Fruit fly (Drosophila melanogaster): ENCODE results near the gene CG32069.

The CG32069 gene

dm6 chr3L:11093046-11093520, 30.7 kb upstream of the CG32069 start, which contains the start of gene JIL-1 (continued):
- TF ChIP-seq CG6791 (GFP tag; IDR thresholded peaks at IDR 0.05; ENCODE audit: partially characterized antibody) (peak; percentile 91), pho (GFP tag; optimal IDR thresholded peaks at IDR 0.05) (peak; percentile 55), HmgD (GFP tag; optimal IDR thresholded peaks at IDR 0.05) (no peak), CG33557 (GFP tag; optimal IDR thresholded peaks at IDR 0.05) (peak; percentile 28), HLH4C (GFP tag; IDR thresholded peaks at IDR 0.05; ENCODE audit: partially characterized antibody) (peak; percentile 82), Max (GFP tag; optimal IDR thresholded peaks at IDR 0.05) (peak; percentile 67), fd3F (GFP tag; optimal IDR thresholded peaks at IDR 0.05) (peak; percentile 34), pzg (GFP tag; optimal IDR thresholded peaks at IDR 0.05) (peak; percentile 79), Oaz (GFP tag; IDR thresholded peaks at IDR 0.05) (no peak), Sox100B (GFP tag; optimal IDR thresholded peaks at IDR 0.05) (peak; percentile 29), CG4282 (GFP tag; optimal IDR thresholded peaks at IDR 0.05) (peak; percentile 34), CG4730 (GFP tag; IDR thresholded peaks at IDR 0.05) (peak; percentile 50), bab2 (GFP tag; optimal IDR thresholded peaks at IDR 0.05) (peak; percentile 48), Atf-2 (GFP tag; optimal IDR thresholded peaks at IDR 0.05) (no peak), CG3407 (GFP tag; optimal IDR thresholded peaks at IDR 0.05) (peak; percentile 46), CkIIα-i1 (GFP tag; IDR thresholded peaks at IDR 0.05) (no peak), CG18262 (tag; optimal IDR thresholded peaks at IDR 0.05) (peak; percentile 43), dysf (GFP tag; IDR thresholded peaks at IDR 0.05) (peak; percentile 75), pita (GFP tag; optimal IDR thresholded peaks at IDR 0.05) (no peak), mld (GFP tag; IDR thresholded peaks at IDR 0.05; ENCODE audit: partially characterized antibody) (peak; percentile 79), H15 (GFP tag; IDR thresholded peaks at IDR 0.05) (peak; percentile 24; the same call in 1 of the 3 replicates), ranshi (GFP tag; IDR thresholded peaks at IDR 0.05) (peak; percentile 63), exex (tag; optimal IDR thresholded peaks at IDR 0.05) (no peak), E2f2 (GFP tag; IDR thresholded peaks at IDR 0.05) (peak; percentile 49), Gsc (GFP tag; IDR thresholded peaks at IDR 0.05) (no peak), sna (GFP tag; IDR thresholded peaks at IDR 0.05; ENCODE audit: partially characterized antibody) (peak; percentile 64), NC2α (GFP tag; optimal IDR thresholded peaks at IDR 0.05) (no peak), vvl (GFP tag; IDR thresholded peaks at IDR 0.05) (peak; percentile 87), mirr (GFP tag; optimal IDR thresholded peaks at IDR 0.05) (no peak), CG15696 (tag; optimal IDR thresholded peaks at IDR 0.05) (peak; percentile 18), MBD-R2 (GFP tag; IDR thresholded peaks at IDR 0.05) (peak; percentile 88), dm (GFP tag; optimal IDR thresholded peaks at IDR 0.05) (no peak), disco-r (GFP tag; optimal IDR thresholded peaks at IDR 0.05) (no peak), Dp (GFP tag; optimal IDR thresholded peaks at IDR 0.05) (peak; percentile 22), Pdp1 (GFP tag; optimal IDR thresholded peaks at IDR 0.05) (peak; percentile 1 to 59), CG2116 (GFP tag; optimal IDR thresholded peaks at IDR 0.05) (peak; percentile 58), D19A (tag; optimal IDR thresholded peaks at IDR 0.05) (no peak), CG13123 (GFP tag; optimal IDR thresholded peaks at IDR 0.05) (peak; percentile 39), Hr39 (optimal IDR thresholded peaks at IDR 0.05) (no peak), ase (GFP tag; IDR thresholded peaks at IDR 0.05) (peak; percentile 76), Awh (GFP tag; IDR thresholded peaks at IDR 0.05) (no peak), Taf1 (GFP tag; IDR thresholded peaks at IDR 0.05) (peak; percentile 45; the same call in 1 of the 2 replicates), Ada2b (GFP tag; IDR thresholded peaks at IDR 0.05) (peak; percentile 66), Drgx (GFP tag; IDR thresholded peaks at IDR 0.05) (peak; percentile 24; the same call in 1 of the 2 replicates), Hand (GFP tag; optimal IDR thresholded peaks at IDR 0.05) (no peak), Poxn (GFP tag; IDR thresholded peaks at IDR 0.05) (no peak), fru (optimal IDR thresholded peaks at IDR 0.05) (no peak), CG1603 (tag; optimal IDR thresholded peaks at IDR 0.05) (peak; percentile 35), CG18476 (GFP tag; optimal IDR thresholded peaks at IDR 0.05) (peak; percentile 60), CG10543 (GFP tag; optimal IDR thresholded peaks at IDR 0.05) (peak; percentile 60), CG11456 (GFP tag; IDR thresholded peaks at IDR 0.05) (peak; percentile 84), CG11093 (GFP tag; IDR thresholded peaks at IDR 0.05) (peak; percentile 59; the same call in 1 of the 3 replicates)
